Worm (Caenorhabditis elegans): Measurements from ENCODE around the gene sfa-1.

DNA sequence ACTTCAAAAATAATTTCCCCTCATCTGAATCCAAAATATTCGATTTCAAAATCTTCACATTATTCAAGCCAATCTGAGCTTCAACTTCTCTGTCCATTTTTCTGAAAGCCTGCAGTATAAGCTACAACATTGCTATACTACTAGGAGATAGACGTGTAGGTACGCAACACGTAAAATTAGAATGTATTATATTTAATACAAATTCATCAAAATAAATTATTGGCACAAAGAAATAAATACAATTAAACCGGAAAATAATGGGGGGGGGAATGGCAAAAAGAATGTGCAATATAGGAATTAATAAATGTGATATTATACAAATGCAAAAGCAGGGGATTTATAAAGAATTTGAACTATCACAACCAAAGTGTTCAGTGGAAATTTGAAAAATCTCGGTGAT is 32.1 kb downstream of the sfa-1 start, which contains the start of gene Y116A8C.25:
- TF ChIP-seq klf-2 (GFP tag; conservative IDR thresholded peaks at IDR 0.05) (no peak), med-1 (GFP tag; optimal IDR thresholded peaks at IDR 0.05; ENCODE audit: insufficient read depth) (no peak), ztf-23 (GFP tag; IDR thresholded peaks at IDR 0.05) (no peak), flt-1 (GFP tag; IDR thresholded peaks at IDR 0.05) (no peak), ztf-29 (GFP tag; IDR thresholded peaks at IDR 0.05) (no peak), ref-1 (GFP tag; conservative IDR thresholded peaks at IDR 0.05) (no peak), cog-1 (tag; optimal IDR thresholded peaks at IDR 0.05) (no peak)
